Fruit fly (Drosophila melanogaster): ENCODE data around the gene CG9948.

dm6 chr3L:7001855-7002254 lies 46.1 kb downstream of the CG9948 start:
- TF ChIP-seq CG12768 (GFP tag; optimal IDR thresholded peaks at IDR 0.05) (no peak), kay (GFP tag; ENCODE audit: borderline replicate concordance) (no peak), bab1 (GFP tag; optimal IDR thresholded peaks at IDR 0.05) (no peak), CG1620 (GFP tag; optimal IDR thresholded peaks at IDR 0.05) (no peak), ovo (GFP tag; optimal IDR thresholded peaks at IDR 0.05) (no peak), CG33017 (tag; optimal IDR thresholded peaks at IDR 0.05) (no peak), CG5204 (GFP tag; optimal IDR thresholded peaks at IDR 0.05) (no peak), CG14711 (tag; optimal IDR thresholded peaks at IDR 0.05) (no peak), toe (GFP tag; optimal IDR thresholded peaks at IDR 0.05) (no peak), Crg-1 (GFP tag; optimal IDR thresholded peaks at IDR 0.05) (no peak), CG7101 (tag; optimal IDR thresholded peaks at IDR 0.05) (no peak), tj (GFP tag; optimal IDR thresholded peaks at IDR 0.05) (no peak), Hr96 (GFP tag; optimal IDR thresholded peaks at IDR 0.05) (no peak)

Data from whole organism, adult.